1 fruit fly cellular context compared by ENCODE assay signal in genomic region chr3L:22176647-22177295, dm6.
A peak's percentile ranks its signal among the peaks of the same experiment; 100 is the strongest.
TF ChIP-seq lines count a peak whose summit lies in the region.

No protein-coding gene starts in this region.

TF ChIP-seq in whole organism, embryonic, 481 proteins besides CTCF, POLR2A, EP300 and RAD21 (continued from another document):
- TF ChIP-seq lab (GFP tag; optimal IDR thresholded peaks at IDR 0.05; lab: Kevin White, UChicago) (no peak), CG2199 (GFP tag; IDR thresholded peaks at IDR 0.05; lab: Robert Waterston, UW) (peak; percentile 29; the same call in 1 of the 3 replicates), D19A (tag; optimal IDR thresholded peaks at IDR 0.05; lab: Kevin White, UChicago) (no peak), Stat92E (GFP tag; optimal IDR thresholded peaks at IDR 0.05; lab: Kevin White, UChicago) (peak in 1 of 3 experiments; percentile 88), CG12769 (tag; optimal IDR thresholded peaks at IDR 0.05; lab: Kevin White, UChicago) (peak; percentile 44), crol (GFP tag; IDR thresholded peaks at IDR 0.05; lab: Robert Waterston, UW) (peak; percentile 56), Hr3 (GFP tag; optimal IDR thresholded peaks at IDR 0.05; lab: Kevin White, UChicago) (no peak), CG16813 (GFP tag; IDR thresholded peaks at IDR 0.05; lab: Robert Waterston, UW; ENCODE audit: partially characterized antibody) (no peak), Pdp1 (GFP tag; optimal IDR thresholded peaks at IDR 0.05; lab: Kevin White, UChicago) (no peak), grn (GFP tag; optimal IDR thresholded peaks at IDR 0.05; lab: Kevin White, UChicago) (peak; percentile 97), Antp (GFP tag; optimal IDR thresholded peaks at IDR 0.05; lab: Kevin White, UChicago) (no peak), hth (optimal IDR thresholded peaks at IDR 0.05; lab: Kevin White, UChicago) (peak; percentile 14), Max (GFP tag; optimal IDR thresholded peaks at IDR 0.05; lab: Kevin White, UChicago) (no peak), CG4328 (GFP tag; optimal IDR thresholded peaks at IDR 0.05; lab: Kevin White, UChicago) (peak; percentile 3), ac (GFP tag; optimal IDR thresholded peaks at IDR 0.05; lab: Kevin White, UChicago) (peak; percentile 23), chif (GFP tag; optimal IDR thresholded peaks at IDR 0.05; lab: Kevin White, UChicago) (no peak), CG2712 (tag; optimal IDR thresholded peaks at IDR 0.05; lab: Kevin White, UChicago) (no peak), ham (GFP tag; IDR thresholded peaks at IDR 0.05; lab: Robert Waterston, UW) (no peak), Dref (GFP tag; IDR thresholded peaks at IDR 0.05; lab: Robert Waterston, UW) (no peak), CG15601 (tag; optimal IDR thresholded peaks at IDR 0.05; lab: Kevin White, UChicago) (peak; percentile 9), CG12744 (GFP tag; optimal IDR thresholded peaks at IDR 0.05; lab: Kevin White, UChicago) (no peak), Bteb2 (GFP tag; optimal IDR thresholded peaks at IDR 0.05; lab: Kevin White, UChicago) (no peak), Neu2 (GFP tag; optimal IDR thresholded peaks at IDR 0.05; lab: Kevin White, UChicago; ENCODE audit: borderline replicate concordance) (peak; percentile 57), NC2α (GFP tag; optimal IDR thresholded peaks at IDR 0.05; lab: Kevin White, UChicago) (no peak), Ravus (GFP tag; IDR thresholded peaks at IDR 0.05; lab: Robert Waterston, UW) (no peak), cg (GFP tag; optimal IDR thresholded peaks at IDR 0.05; lab: Kevin White, UChicago) (peak; percentile 69), CG17359 (tag; optimal IDR thresholded peaks at IDR 0.05; lab: Kevin White, UChicago) (no peak), fu2 (GFP tag; optimal IDR thresholded peaks at IDR 0.05; lab: Kevin White, UChicago) (no peak), tgo (GFP tag; IDR thresholded peaks at IDR 0.05; lab: Robert Waterston, UW) (no peak), zen (tag; optimal IDR thresholded peaks at IDR 0.05; lab: Kevin White, UChicago) (peak; percentile 99), CG8290 (GFP tag; optimal IDR thresholded peaks at IDR 0.05; lab: Kevin White, UChicago) (no peak), CG8290 (tag; optimal IDR thresholded peaks at IDR 0.05; lab: Kevin White, UChicago) (peak in 1 of 2 experiments; percentile 12), CG10543 (GFP tag; optimal IDR thresholded peaks at IDR 0.05; lab: Kevin White, UChicago) (peak; percentile 41), so (GFP tag; IDR thresholded peaks at IDR 0.05; lab: Robert Waterston, UW) (peak; percentile 50; the same call in 1 of the 3 replicates), Med (GFP tag; lab: Kevin White, UChicago) (peak; percentile 59), CG2875 (GFP tag; optimal IDR thresholded peaks at IDR 0.05; lab: Kevin White, UChicago) (no peak), CG4404 (GFP tag; IDR thresholded peaks at IDR 0.05; lab: Robert Waterston, UW) (no peak), trem (tag; optimal IDR thresholded peaks at IDR 0.05; lab: Kevin White, UChicago) (no peak), abd-A (tag; optimal IDR thresholded peaks at IDR 0.05; lab: Kevin White, UChicago) (peak; percentile 96), CG6813 (GFP tag; optimal IDR thresholded peaks at IDR 0.05; lab: Kevin White, UChicago) (no peak), Fer2 (tag; optimal IDR thresholded peaks at IDR 0.05; lab: Kevin White, UChicago) (no peak), CG15269 (tag; optimal IDR thresholded peaks at IDR 0.05; lab: Kevin White, UChicago) (peak; percentile 19)
